Worm (Caenorhabditis elegans) whole organism, mixed stage, embryonic: Measurements from ENCODE around the gene zip-11.

ENCODE experiments used
- lsy-2 ChIP-seq: fragments of 150-350 bp; optimal IDR thresholded peaks from 2 replicates; lab custom pipeline; 2014; ENCODE audit warnings: missing biosample characterization, missing genetic modification characterization
- nhr-12 ChIP-seq: fragments of 150-350 bp; optimal IDR thresholded peaks from 2 replicates; lab custom pipeline; 2014; ENCODE audit warnings: missing biosample characterization, missing genetic modification characterization
- nhr-237 ChIP-seq: fragments of 150-350 bp; optimal IDR thresholded peaks from 2 replicates; lab custom pipeline; 2014; ENCODE audit warnings: missing biosample characterization, missing genetic modification characterization
- unc-62 ChIP-seq: fragments of 150-350 bp; optimal IDR thresholded peaks from 2 replicates; lab custom pipeline; 2014; ENCODE audit warnings: missing biosample characterization, missing genetic modification reagents, missing genetic modification characterization
- zip-8 ChIP-seq: fragments of 150-350 bp; optimal IDR thresholded peaks from 2 replicates; lab custom pipeline; 2014; ENCODE audit warnings: missing biosample characterization, missing genetic modification characterization

ce11 chrIV:3266841-3267240 lies 44.2 kb upstream of the zip-11 start:
- TF ChIP-seq unc-62 (GFP tag; lab: Kevin White, UChicago) = no peak
- no peak for TF ChIP-seq zip-8 (tag; lab: Kevin White, UChicago)
- TF ChIP-seq nhr-12 (tag; lab: Kevin White, UChicago) = no peak
- TF ChIP-seq lsy-2 (tag; lab: Kevin White, UChicago) = no peak
- TF ChIP-seq nhr-237 (tag; lab: Kevin White, UChicago) = no peak
